Worm (Caenorhabditis elegans): ENCODE data around the gene cln-3.3.

Gene cln-3.3

DNA sequence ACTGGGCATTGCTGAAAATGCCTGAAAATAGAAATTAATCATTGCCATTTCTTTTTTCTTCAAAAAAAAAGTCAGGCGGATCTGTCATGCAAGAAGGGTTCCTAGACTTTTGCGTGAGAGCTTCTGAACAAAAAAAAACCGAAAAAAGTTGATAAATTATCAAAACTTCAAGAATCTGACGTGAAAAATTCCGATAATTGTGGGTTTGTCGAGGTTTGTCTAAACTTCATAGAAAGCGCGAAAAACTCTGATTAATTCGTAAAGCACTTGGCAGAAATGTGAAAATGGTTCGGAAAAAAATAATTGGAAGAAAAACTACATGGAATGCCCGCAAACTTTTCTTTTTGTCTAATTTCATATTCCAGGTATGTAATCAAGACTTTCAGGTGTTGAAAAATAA lies 9.4 kb upstream of the cln-3.3 start, which contains the start of gene ZC190.5:
Gene ZC190.5, minus strand, starts transcription at position 101 of the 400 bp plus-strand sequence.
- TF ChIP-seq nhr-76 (tag; optimal IDR thresholded peaks at IDR 0.05) (no peak), unc-39 (tag; optimal IDR thresholded peaks at IDR 0.05) (no peak), nhr-25 (tag; optimal IDR thresholded peaks at IDR 0.05) (no peak), lin-15B (tag; optimal IDR thresholded peaks at IDR 0.05) (no peak), eor-1 (tag; optimal IDR thresholded peaks at IDR 0.05) (no peak), lsy-12 (tag; optimal IDR thresholded peaks at IDR 0.05) (no peak), elt-2 (tag; optimal IDR thresholded peaks at IDR 0.05) (no peak), ceh-9 (tag; optimal IDR thresholded peaks at IDR 0.05) (no peak), nhr-77 (tag; optimal IDR thresholded peaks at IDR 0.05) (no peak), unc-62 (GFP tag; optimal IDR thresholded peaks at IDR 0.05) (no peak)

DNA sequence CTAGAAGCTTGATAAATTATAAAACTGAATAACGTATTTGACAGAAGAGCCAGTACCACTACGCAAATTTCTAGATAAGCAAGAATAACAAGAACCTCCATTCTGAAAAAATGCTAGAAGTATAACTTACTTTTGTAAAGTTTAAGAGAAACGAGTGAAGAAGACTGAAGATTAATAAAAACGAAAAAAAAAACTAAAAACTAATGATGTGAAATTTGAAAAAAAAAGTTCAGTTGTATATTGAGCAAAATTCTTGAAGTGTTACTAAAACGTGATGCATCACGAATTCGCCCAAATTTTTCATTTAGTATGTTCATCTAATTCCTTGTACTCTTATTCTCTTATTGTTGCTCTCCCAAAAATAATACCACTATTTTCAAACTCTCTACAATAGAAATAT lies 5.7 kb upstream of the cln-3.3 start, which contains the start of gene ZC190.6:
Gene ZC190.6, minus strand, starts transcription at position 101 of the 400 bp plus-strand sequence.
- TF ChIP-seq pqm-1 (tag; optimal IDR thresholded peaks at IDR 0.05), result no peak
- TF ChIP-seq ztf-4 (tag; optimal IDR thresholded peaks at IDR 0.05), result no peak
- TF ChIP-seq aly-2 (tag; optimal IDR thresholded peaks at IDR 0.05), result no peak
- no peak for TF ChIP-seq lin-15B (tag; optimal IDR thresholded peaks at IDR 0.05)
- no peak for TF ChIP-seq ceh-28 (tag; optimal IDR thresholded peaks at IDR 0.05)
- no peak for TF ChIP-seq hmg-11 (tag; optimal IDR thresholded peaks at IDR 0.05)
- TF ChIP-seq elt-3 (tag; optimal IDR thresholded peaks at IDR 0.05), result no peak
- no peak for TF ChIP-seq elt-1 (tag; optimal IDR thresholded peaks at IDR 0.05)
- TF ChIP-seq nhr-237 (tag; optimal IDR thresholded peaks at IDR 0.05), result no peak
- no peak for TF ChIP-seq nhr-67 (tag; optimal IDR thresholded peaks at IDR 0.05)

- TF ChIP-seq ceh-28 (tag; optimal IDR thresholded peaks at IDR 0.05), result no peak
- TF ChIP-seq nhr-25 (tag; optimal IDR thresholded peaks at IDR 0.05), result no peak
- no peak for TF ChIP-seq nhr-76 (tag; optimal IDR thresholded peaks at IDR 0.05)
- TF ChIP-seq elt-3 (tag; optimal IDR thresholded peaks at IDR 0.05), result no peak
- TF ChIP-seq sea-2 (GFP tag; optimal IDR thresholded peaks at IDR 0.05), result no peak
- TF ChIP-seq nhr-237 (tag; optimal IDR thresholded peaks at IDR 0.05), result no peak
- TF ChIP-seq eor-1 (tag; optimal IDR thresholded peaks at IDR 0.05), result no peak
- no peak for TF ChIP-seq egl-5 (tag; optimal IDR thresholded peaks at IDR 0.05)
- TF ChIP-seq ceh-16 (tag; optimal IDR thresholded peaks at IDR 0.05), result no peak
- no peak for TF ChIP-seq skn-1 (tag; optimal IDR thresholded peaks at IDR 0.05)
- no peak for TF ChIP-seq fos-1 (tag; optimal IDR thresholded peaks at IDR 0.05)
- TF ChIP-seq R02D3.7 (tag; optimal IDR thresholded peaks at IDR 0.05), result no peak
- TF ChIP-seq ceh-82 (tag; optimal IDR thresholded peaks at IDR 0.05), result no peak
- TF ChIP-seq pha-4 (tag; optimal IDR thresholded peaks at IDR 0.05), result no peak
- no peak for TF ChIP-seq tbx-2 (tag; optimal IDR thresholded peaks at IDR 0.05)
- no peak for TF ChIP-seq daf-12 (tag; optimal IDR thresholded peaks at IDR 0.05)
- no peak for TF ChIP-seq ztf-11 (tag; optimal IDR thresholded peaks at IDR 0.05)
Observed at ce11 chrV:8681050-8681449, 1.8 kb upstream of the cln-3.3 start, which contains the start of gene ZC190.2. Gene ZC190.2 (plus strand): TSS chrV:8681350.

DNA sequence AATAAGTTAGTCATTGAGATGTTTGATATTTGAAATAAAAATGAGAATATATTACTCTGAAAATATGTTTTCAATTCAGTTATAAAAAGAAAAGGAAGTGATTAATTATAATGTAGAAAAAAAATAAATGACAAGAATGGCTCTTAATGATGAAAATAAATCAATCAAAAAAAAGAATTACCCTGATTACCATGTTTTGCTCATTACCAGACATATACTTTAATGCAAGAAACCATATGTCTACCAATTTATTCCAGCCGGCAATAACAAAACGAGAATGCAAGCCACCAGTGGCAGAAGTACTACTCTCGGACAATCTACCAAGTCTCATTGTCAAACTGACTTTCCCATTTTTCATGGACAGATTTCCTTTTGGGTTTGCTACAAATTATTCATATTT lies 935 bp downstream of the cln-3.3 start:
- TF ChIP-seq pha-4 (tag; optimal IDR thresholded peaks at IDR 0.05), result no peak
- TF ChIP-seq ztf-4 (tag; optimal IDR thresholded peaks at IDR 0.05), result no peak
- no peak for TF ChIP-seq mml-1 (tag; optimal IDR thresholded peaks at IDR 0.05)
- no peak for TF ChIP-seq ama-1 (optimal IDR thresholded peaks at IDR 0.05)
- TF ChIP-seq lin-39 (tag; optimal IDR thresholded peaks at IDR 0.05), result no peak
- no peak for TF ChIP-seq hmg-11 (tag; optimal IDR thresholded peaks at IDR 0.05)
- TF ChIP-seq fos-1 (tag; optimal IDR thresholded peaks at IDR 0.05), result no peak
- no peak for TF ChIP-seq nhr-23 (tag; optimal IDR thresholded peaks at IDR 0.05)
- TF ChIP-seq unc-62 (GFP tag; optimal IDR thresholded peaks at IDR 0.05), result no peak
- TF ChIP-seq fkh-10 (GFP tag; optimal IDR thresholded peaks at IDR 0.05), result no peak
- no peak for TF ChIP-seq elt-3 (tag; optimal IDR thresholded peaks at IDR 0.05)
- no peak for TF ChIP-seq ceh-9 (tag; optimal IDR thresholded peaks at IDR 0.05)
- TF ChIP-seq nhr-76 (tag; optimal IDR thresholded peaks at IDR 0.05), result no peak
- no peak for TF ChIP-seq sea-2 (GFP tag; optimal IDR thresholded peaks at IDR 0.05)
- no peak for TF ChIP-seq ceh-82 (tag; optimal IDR thresholded peaks at IDR 0.05)
- TF ChIP-seq daf-12 (tag; optimal IDR thresholded peaks at IDR 0.05), result no peak
- TF ChIP-seq nhr-77 (tag; optimal IDR thresholded peaks at IDR 0.05), result no peak
- TF ChIP-seq ceh-16 (tag; optimal IDR thresholded peaks at IDR 0.05), result no peak

DNA sequence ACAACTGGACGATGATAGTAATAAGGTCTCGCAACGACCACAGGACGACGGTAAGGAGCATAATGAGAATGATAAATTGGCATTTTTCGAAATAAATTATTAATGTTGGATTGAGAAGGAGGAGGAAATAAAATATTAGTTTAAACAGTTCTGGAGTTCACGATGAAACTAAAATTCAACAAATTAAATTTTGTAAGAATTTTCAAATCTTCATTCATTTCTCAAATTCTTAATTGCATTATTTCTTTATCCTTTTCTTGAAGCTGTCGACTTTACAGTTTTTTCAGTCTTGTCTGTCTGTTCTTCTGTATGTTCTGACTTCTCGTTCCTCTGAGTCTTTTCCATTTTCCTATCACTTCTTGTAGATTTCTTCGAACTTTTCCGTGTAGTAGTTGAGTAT lies 3.9 kb downstream of the cln-3.3 start, which contains the start of gene ZC190.7:
Gene ZC190.7, minus strand, starts transcription at position 101 of the 400 bp plus-strand sequence.
- no peak for TF ChIP-seq mdl-1 (tag; optimal IDR thresholded peaks at IDR 0.05)
- TF ChIP-seq mml-1 (tag; optimal IDR thresholded peaks at IDR 0.05), result no peak
- TF ChIP-seq elt-1 (tag; optimal IDR thresholded peaks at IDR 0.05), result no peak
- TF ChIP-seq elt-2 (tag; optimal IDR thresholded peaks at IDR 0.05), result no peak
- no peak for TF ChIP-seq eor-1 (tag; optimal IDR thresholded peaks at IDR 0.05)
- TF ChIP-seq nhr-23 (tag; optimal IDR thresholded peaks at IDR 0.05), result no peak
- no peak for TF ChIP-seq ceh-16 (tag; optimal IDR thresholded peaks at IDR 0.05)
- TF ChIP-seq ceh-28 (tag; optimal IDR thresholded peaks at IDR 0.05), result no peak
- TF ChIP-seq skn-1 (tag; optimal IDR thresholded peaks at IDR 0.05), result no peak
- no peak for TF ChIP-seq lsy-12 (tag; optimal IDR thresholded peaks at IDR 0.05)
- TF ChIP-seq ztf-11 (tag; optimal IDR thresholded peaks at IDR 0.05), result no peak
- TF ChIP-seq ceh-9 (tag; optimal IDR thresholded peaks at IDR 0.05), result no peak
- no peak for TF ChIP-seq fkh-2 (tag; optimal IDR thresholded peaks at IDR 0.05)
- no peak for TF ChIP-seq pqm-1 (tag; optimal IDR thresholded peaks at IDR 0.05)

Measured in whole organism, L3 larva.